Worm (Caenorhabditis elegans): ENCODE results near the gene rab-3.

Gene rab-3

DNA sequence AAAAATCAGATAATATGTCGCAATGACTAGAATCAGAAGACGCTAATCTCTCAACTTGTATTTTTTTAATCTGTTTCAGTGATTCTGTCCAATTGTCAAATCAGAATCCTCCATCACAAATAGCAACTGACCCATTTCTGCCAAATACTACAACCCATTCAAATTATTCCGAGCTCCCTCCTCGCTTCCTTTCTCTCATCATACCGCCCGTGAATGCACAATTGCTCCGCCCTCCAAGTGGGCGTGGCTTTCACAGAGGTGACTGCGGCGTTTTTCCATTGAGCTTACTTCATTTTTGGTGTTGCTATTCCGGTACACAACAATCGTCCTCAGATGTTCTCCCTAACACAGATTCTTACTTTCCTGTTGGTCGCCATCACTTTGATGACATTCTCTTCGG lies 47.0 kb downstream of the rab-3 start, which contains the start of gene flp-27:
Gene flp-27, plus strand, starts transcription at position 301 of the 400 bp plus-strand sequence.
- TF ChIP-seq daf-12 (tag; optimal IDR thresholded peaks at IDR 0.05) (no peak), ama-1 (optimal IDR thresholded peaks at IDR 0.05) (no peak), Y48G9A.11 (GFP tag; IDR thresholded peaks at IDR 0.05) (no peak), ctbp-1 (GFP tag; IDR thresholded peaks at IDR 0.05) (no peak), nhr-76 (tag; optimal IDR thresholded peaks at IDR 0.05) (no peak), R02D3.7 (tag; optimal IDR thresholded peaks at IDR 0.05) (no peak), rbr-2 (tag; optimal IDR thresholded peaks at IDR 0.05) (no peak), duxl-1 (tag; optimal IDR thresholded peaks at IDR 0.05; ENCODE audit: poor library complexity) (no peak), ZK546.5 (tag; optimal IDR thresholded peaks at IDR 0.05) (no peak), Y105C5A.15 (GFP tag; IDR thresholded peaks at IDR 0.05) (no peak), pqm-1 (tag; optimal IDR thresholded peaks at IDR 0.05) (no peak), lin-13 (GFP tag; optimal IDR thresholded peaks at IDR 0.05) (no peak), unc-39 (tag; optimal IDR thresholded peaks at IDR 0.05) (no peak), sdz-12 (GFP tag; optimal IDR thresholded peaks at IDR 0.05) (no peak), php-3 (GFP tag; IDR thresholded peaks at IDR 0.05) (no peak)
